Fruit fly (Drosophila melanogaster) whole organism, adult: ENCODE data around the gene CG13630.

Source experiments
- CG11617 ChIP-seq: fragments of 200-800 bp; sonication (Bioruptor generic); optimal IDR thresholded peaks from 2 replicates; lab custom pipeline; 2017; ENCODE audit warnings: mild to moderate bottlenecking, missing biosample characterization, missing genetic modification reagents, missing genetic modification characterization
- CG1620 ChIP-seq: fragments of 200-800 bp; sonication (Bioruptor generic); optimal IDR thresholded peaks from 2 replicates; lab custom pipeline; 2016; ENCODE audit warnings: missing biosample characterization, missing genetic modification characterization
- CG33017 ChIP-seq: fragments of 200-800 bp; sonication (Bioruptor generic); optimal IDR thresholded peaks from 2 replicates; lab custom pipeline; 2018; ENCODE audit warnings: missing biosample characterization, mild to moderate bottlenecking, missing genetic modification characterization, moderate library complexity
- CG7045 ChIP-seq: fragments of 200-800 bp; sonication (Bioruptor generic); optimal IDR thresholded peaks from 2 replicates; lab custom pipeline; 2017; ENCODE audit warnings: missing biosample characterization, mild to moderate bottlenecking, missing genetic modification characterization
- Clk ChIP-seq: fragments of 200-800 bp; sonication (Bioruptor generic); optimal IDR thresholded peaks from 2 replicates; lab custom pipeline; 2017; ENCODE audit warnings: missing biosample characterization, missing genetic modification characterization
- Hr96 ChIP-seq: fragments of 200-800 bp; sonication (Bioruptor generic); optimal IDR thresholded peaks from 2 replicates; lab custom pipeline; 2016; ENCODE audit warnings: missing biosample characterization, missing genetic modification characterization
- Mnt ChIP-seq: fragments of 200-800 bp; sonication (Bioruptor generic); optimal IDR thresholded peaks from 2 replicates; lab custom pipeline; 2016; ENCODE audit warnings: missing biosample characterization, mild to moderate bottlenecking, missing genetic modification characterization
- cic ChIP-seq: fragments of 200-800 bp; sonication (Bioruptor generic); optimal IDR thresholded peaks from 2 replicates; lab custom pipeline; 2017; ENCODE audit warnings: missing biosample characterization, mild to moderate bottlenecking, missing genetic modification characterization, moderate library complexity
- kay ChIP-seq: fragments of 200-800 bp; sonication (Bioruptor generic); peaks from one replicate; lab custom pipeline; 2016; ENCODE audit warnings: missing biosample characterization, missing genetic modification characterization, borderline replicate concordance

DNA sequence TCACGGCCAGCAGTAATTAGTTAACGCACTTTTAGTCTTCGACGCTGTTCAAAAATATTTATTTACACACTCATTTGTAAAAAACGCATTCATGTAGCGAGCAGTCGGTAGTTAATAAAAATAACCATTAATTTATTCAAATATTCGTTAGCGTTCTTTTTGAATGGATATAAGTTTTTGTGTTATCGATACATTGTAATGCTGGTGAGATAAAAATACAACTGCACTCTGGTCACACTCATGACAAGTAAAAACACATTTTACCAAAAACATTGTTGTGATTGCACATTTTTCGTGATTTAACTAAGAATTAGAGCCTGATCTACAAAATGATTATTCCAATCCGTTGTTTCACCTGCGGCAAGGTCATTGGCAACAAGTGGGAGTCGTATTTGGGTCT is 1.9 kb downstream of the CG13630 start, which contains the start of gene Polr2L:
- TF ChIP-seq CG11617 = no peak
- no peak for TF ChIP-seq Clk (GFP tag; lab: Kevin White, UChicago)
- TF ChIP-seq Hr96 (GFP tag; lab: Kevin White, UChicago) = no peak
- no peak for TF ChIP-seq kay
- no peak for TF ChIP-seq cic
- no peak for TF ChIP-seq Mnt (GFP tag; lab: Kevin White, UChicago)
- TF ChIP-seq CG1620 (GFP tag; lab: Kevin White, UChicago) = no peak
- TF ChIP-seq CG33017 (tag; lab: Kevin White, UChicago) = no peak
- no peak for TF ChIP-seq CG7045 (GFP tag; lab: Kevin White, UChicago)
